Fruit fly (Drosophila melanogaster) whole organism, prepupa: ENCODE measurements around the gene arx.

ENCODE experiments used
- Blimp-1 ChIP-seq: fragments of 200-800 bp; sonication (Bioruptor generic); optimal IDR thresholded peaks from 3 replicates; lab custom pipeline; 2017; ENCODE audit warnings: missing biosample characterization, missing genetic modification characterization, mild to moderate bottlenecking, moderate library complexity, missing genetic modification reagents
- CG10631 ChIP-seq: fragments of 200-800 bp; sonication (Bioruptor generic); optimal IDR thresholded peaks from 2 replicates; lab custom pipeline; 2016; ENCODE audit warnings: missing biosample characterization, missing genetic modification characterization
- CG10669 ChIP-seq: fragments of 200-800 bp; sonication (Bioruptor generic); optimal IDR thresholded peaks from 3 replicates; lab custom pipeline; 2018; ENCODE audit warnings: missing biosample characterization, mild to moderate bottlenecking, missing genetic modification characterization, moderate library complexity
- CG11762 ChIP-seq: fragments of 200-800 bp; sonication (Bioruptor generic); optimal IDR thresholded peaks from 3 replicates; lab custom pipeline; 2016; ENCODE audit warnings: missing biosample characterization, missing genetic modification characterization; ENCODE audit not compliant: insufficient read depth
- CG11902 ChIP-seq: fragments of 200-800 bp; sonication (Bioruptor generic); optimal IDR thresholded peaks from 3 replicates; lab custom pipeline; 2016; ENCODE audit warnings: missing biosample characterization, missing genetic modification characterization
- CG15336 ChIP-seq: fragments of 200-800 bp; sonication (Bioruptor generic); IDR thresholded peaks from 2 replicates; pipeline ENCODE4 v1.3.6; 2022; ENCODE audit warnings: missing biosample characterization, missing genetic modification characterization
- CG1621 ChIP-seq: fragments of 200-800 bp; sonication (Bioruptor generic); optimal IDR thresholded peaks from 3 replicates; lab custom pipeline; 2018; ENCODE audit warnings: missing biosample characterization, mild to moderate bottlenecking, missing genetic modification characterization
- CG16779 ChIP-seq: fragments of 200-800 bp; sonication (Bioruptor generic); optimal IDR thresholded peaks from 3 replicates; lab custom pipeline; 2017; ENCODE audit warnings: missing biosample characterization, mild to moderate bottlenecking, missing genetic modification characterization
- CG3032 ChIP-seq: fragments of 200-800 bp; optimal IDR thresholded peaks from 2 replicates; lab custom pipeline; 2019; ENCODE audit warnings: missing biosample characterization, mild to moderate bottlenecking, missing genetic modification characterization, moderate library complexity
- CG32006 ChIP-seq: fragments of 200-800 bp; sonication (Bioruptor generic); optimal IDR thresholded peaks from 3 replicates; lab custom pipeline; 2017; ENCODE audit warnings: missing biosample characterization, mild to moderate bottlenecking, missing genetic modification characterization
- CG34406 ChIP-seq: fragments of 200-800 bp; sonication (Bioruptor generic); optimal IDR thresholded peaks from 3 replicates; lab custom pipeline; 2016; ENCODE audit warnings: missing biosample characterization, missing genetic modification characterization
- CG3919 ChIP-seq: fragments of 200-800 bp; sonication (Bioruptor generic); optimal IDR thresholded peaks from 3 replicates; lab custom pipeline; 2016; ENCODE audit warnings: missing biosample characterization, missing genetic modification characterization
- CG4318 ChIP-seq: fragments of 200-800 bp; sonication (Bioruptor generic); optimal IDR thresholded peaks from 3 replicates; lab custom pipeline; 2017; ENCODE audit warnings: missing biosample characterization, mild to moderate bottlenecking, missing genetic modification characterization
- CG6163 ChIP-seq: fragments of 200-800 bp; sonication (Bioruptor generic); IDR thresholded peaks from 3 replicates; pipeline ENCODE4 v1.3.6; 2022; ENCODE audit warnings: missing biosample characterization, missing genetic modification characterization
- CG6276 ChIP-seq: fragments of 200-800 bp; sonication (Bioruptor generic); optimal IDR thresholded peaks from 2 replicates; lab custom pipeline; 2017; ENCODE audit warnings: missing biosample characterization, mild to moderate bottlenecking, missing genetic modification characterization
- CG6792 ChIP-seq: fragments of 200-800 bp; sonication (Bioruptor generic); optimal IDR thresholded peaks from 3 replicates; lab custom pipeline; 2016; ENCODE audit warnings: missing biosample characterization, missing genetic modification characterization
- CG6854 ChIP-seq: fragments of 200-800 bp; sonication (Bioruptor generic); optimal IDR thresholded peaks from 2 replicates; lab custom pipeline; 2017; ENCODE audit warnings: missing biosample characterization, mild to moderate bottlenecking, missing genetic modification characterization
- CG8319 ChIP-seq: fragments of 200-800 bp; sonication (Bioruptor generic); optimal IDR thresholded peaks from 3 replicates; lab custom pipeline; 2016; ENCODE audit warnings: missing biosample characterization, missing genetic modification characterization
- CG8632 ChIP-seq: fragments of 200-800 bp; sonication (Bioruptor generic); optimal IDR thresholded peaks from 3 replicates; lab custom pipeline; 2016; ENCODE audit warnings: missing biosample characterization, missing genetic modification characterization
- Eip75B ChIP-seq: fragments of 200-800 bp; sonication (Bioruptor generic); optimal IDR thresholded peaks from 3 replicates; lab custom pipeline; 2016; ENCODE audit warnings: missing biosample characterization, missing genetic modification characterization
- Eip78C ChIP-seq: fragments of 200-800 bp; sonication (Bioruptor generic); peaks from one replicate; lab custom pipeline; 2016; ENCODE audit warnings: missing biosample characterization, missing genetic modification characterization
- Eip93F ChIP-seq: fragments of 200-800 bp; sonication (Bioruptor generic); optimal IDR thresholded peaks from 2 replicates; lab custom pipeline; 2016; ENCODE audit warnings: missing biosample characterization, mild to moderate bottlenecking, missing genetic modification characterization
- Ets21C ChIP-seq: fragments of 200-800 bp; sonication (Bioruptor generic); optimal IDR thresholded peaks from 3 replicates; lab custom pipeline; 2016; ENCODE audit warnings: missing biosample characterization, missing genetic modification characterization
- Ets96B ChIP-seq: fragments of 200-800 bp; optimal IDR thresholded peaks from 2 replicates; lab custom pipeline; 2019; ENCODE audit warnings: missing biosample characterization, mild to moderate bottlenecking, missing genetic modification characterization, moderate library complexity
- Hr38 ChIP-seq: sonication (Bioruptor generic); optimal IDR thresholded peaks from 2 replicates; lab custom pipeline; 2016; ENCODE audit warnings: missing biosample characterization, missing genetic modification characterization
- Hr39 ChIP-seq: fragments of 200-800 bp; sonication (Bioruptor generic); optimal IDR thresholded peaks from 2 replicates; lab custom pipeline; 2016; ENCODE audit warnings: missing biosample characterization, missing genetic modification characterization
- Hr4 ChIP-seq: fragments of 200-800 bp; sonication (Bioruptor generic); optimal IDR thresholded peaks from 3 replicates; lab custom pipeline; 2016; ENCODE audit warnings: missing biosample characterization, missing genetic modification characterization
- Lpt ChIP-seq: fragments of 200-800 bp; sonication (Bioruptor generic); optimal IDR thresholded peaks from 3 replicates; lab custom pipeline; 2016; ENCODE audit warnings: missing biosample characterization, missing genetic modification characterization
- OdsH ChIP-seq: fragments of 200-800 bp; sonication (Bioruptor generic); optimal IDR thresholded peaks from 3 replicates; lab custom pipeline; 2016; ENCODE audit warnings: missing biosample characterization, missing genetic modification characterization
- Smox ChIP-seq: fragments of 200-800 bp; sonication (Bioruptor generic); optimal IDR thresholded peaks from 3 replicates; lab custom pipeline; 2016; ENCODE audit warnings: missing biosample characterization, missing genetic modification characterization
- Sox102F ChIP-seq: fragments of 200-800 bp; sonication (Bioruptor generic); optimal IDR thresholded peaks from 2 replicates; lab custom pipeline; 2016; ENCODE audit warnings: missing biosample characterization, mild to moderate bottlenecking, missing genetic modification characterization
- Sox14 ChIP-seq: fragments of 200-800 bp; sonication (Bioruptor generic); optimal IDR thresholded peaks from 3 replicates; lab custom pipeline; 2016; ENCODE audit warnings: missing biosample characterization, missing genetic modification characterization
- Sox15 ChIP-seq: fragments of 200-800 bp; sonication (Bioruptor generic); optimal IDR thresholded peaks from 3 replicates; lab custom pipeline; 2016; ENCODE audit warnings: missing biosample characterization, missing genetic modification characterization
- acj6 ChIP-seq: fragments of 200-800 bp; sonication (Bioruptor generic); optimal IDR thresholded peaks from 3 replicates; lab custom pipeline; 2016; ENCODE audit warnings: missing biosample characterization, missing genetic modification characterization
- cyc ChIP-seq: fragments of 200-800 bp; sonication (Bioruptor generic); optimal IDR thresholded peaks from 3 replicates; lab custom pipeline; 2016; ENCODE audit warnings: missing biosample characterization, missing genetic modification characterization
- dsx ChIP-seq: fragments of 200-800 bp; optimal IDR thresholded peaks from 3 replicates; lab custom pipeline; 2019; ENCODE audit warnings: missing biosample characterization, mild to moderate bottlenecking, missing genetic modification characterization, moderate library complexity; ENCODE audit not compliant: poor library complexity, severe bottlenecking
- eg ChIP-seq: fragments of 200-800 bp; sonication (Bioruptor generic); IDR thresholded peaks from 3 replicates; pipeline ENCODE4 v1.3.6; 2022; ENCODE audit warnings: missing biosample characterization, missing genetic modification characterization
- esn ChIP-seq: fragments of 200-800 bp; sonication (Bioruptor generic); optimal IDR thresholded peaks from 2 replicates; lab custom pipeline; 2016; ENCODE audit warnings: missing biosample characterization, mild to moderate bottlenecking, missing genetic modification characterization, moderate library complexity
- fd59A ChIP-seq: fragments of 200-800 bp; sonication (Bioruptor generic); optimal IDR thresholded peaks from 2 replicates; lab custom pipeline; 2017; ENCODE audit warnings: missing biosample characterization, mild to moderate bottlenecking, missing genetic modification characterization, missing genetic modification reagents
- fd85E ChIP-seq: fragments of 200-800 bp; sonication (Bioruptor generic); optimal IDR thresholded peaks from 3 replicates; lab custom pipeline; 2016; ENCODE audit warnings: missing biosample characterization, missing genetic modification characterization
- fkh ChIP-seq: fragments of 200-800 bp; sonication (Bioruptor generic); optimal IDR thresholded peaks from 3 replicates; lab custom pipeline; 2017; ENCODE audit warnings: missing biosample characterization, mild to moderate bottlenecking, missing genetic modification characterization, moderate library complexity
- lz ChIP-seq: fragments of 200-800 bp; sonication (Bioruptor generic); optimal IDR thresholded peaks from 3 replicates; lab custom pipeline; 2016; ENCODE audit warnings: missing biosample characterization, missing genetic modification characterization
- pdm3 ChIP-seq: fragments of 200-800 bp; sonication (Bioruptor generic); optimal IDR thresholded peaks from 3 replicates; lab custom pipeline; 2016; ENCODE audit warnings: missing biosample characterization, missing genetic modification characterization
- salr ChIP-seq, 2 experiments: fragments of 200-800 bp; sonication (Bioruptor generic); optimal IDR thresholded peaks; 3 replicates each; lab custom pipeline; 2016 to 2018; ENCODE audit warnings: missing biosample characterization in 2 of 2, missing genetic modification characterization in 2 of 2, mild to moderate bottlenecking in 1 of 2
- spab ChIP-seq: fragments of 200-800 bp; sonication (Bioruptor generic); optimal IDR thresholded peaks from 2 replicates; lab custom pipeline; 2017; ENCODE audit warnings: missing biosample characterization, mild to moderate bottlenecking, missing genetic modification characterization, missing genetic modification reagents
- svp ChIP-seq: fragments of 200-800 bp; sonication (Bioruptor generic); peaks from one replicate; lab custom pipeline; 2016; ENCODE audit warnings: missing biosample characterization, missing genetic modification characterization
- vri ChIP-seq: fragments of 200-800 bp; sonication (Bioruptor generic); optimal IDR thresholded peaks from 3 replicates; lab custom pipeline; 2016; ENCODE audit warnings: missing biosample characterization, mild to moderate bottlenecking, missing genetic modification characterization

Gene arx

dm6 chr3L:18904772-18905601 is 3.6 kb upstream of the arx start, which contains the start of the genes CSN1b and Prp6:
Gene CSN1b (minus strand): TSS chr3L:18904930.
Gene Prp6 (plus strand): TSS chr3L:18905372.
- TF ChIP-seq Sox102F = no peak
- TF ChIP-seq dsx (GFP tag; lab: Kevin White, UChicago) = no peak
- TF ChIP-seq eg (GFP tag; lab: Robert Waterston, UW) = no peak
- no peak for TF ChIP-seq CG34406 (GFP tag; lab: Kevin White, UChicago)
- no peak for TF ChIP-seq CG3919
- TF ChIP-seq CG10669 (GFP tag; lab: Kevin White, UChicago) = no peak
- TF ChIP-seq vri (GFP tag; lab: Kevin White, UChicago) = no peak
- TF ChIP-seq esn (GFP tag; lab: Kevin White, UChicago) = no peak
- TF ChIP-seq Sox14 (GFP tag; lab: Kevin White, UChicago) = no peak
- TF ChIP-seq CG11762 = no peak
- no peak for TF ChIP-seq CG6163
- TF ChIP-seq CG8632 (GFP tag; lab: Kevin White, UChicago) = no peak
- no peak for TF ChIP-seq CG3032
- TF ChIP-seq CG1621 (tag; lab: Kevin White, UChicago) = no peak
- no peak for TF ChIP-seq CG32006 (GFP tag; lab: Kevin White, UChicago)
- TF ChIP-seq lz (GFP tag; lab: Kevin White, UChicago) = no peak
- TF ChIP-seq CG6792 (GFP tag; lab: Kevin White, UChicago) = no peak
- TF ChIP-seq Smox (GFP tag; lab: Kevin White, UChicago) = no peak
- TF ChIP-seq pdm3 (GFP tag; lab: Kevin White, UChicago) = no peak

- TF ChIP-seq CG10631 (GFP tag; lab: Kevin White, UChicago) (peak; percentile 68), Sox15 (GFP tag; lab: Kevin White, UChicago) (peak; percentile 55), Sox102F (no peak), Lpt (GFP tag; lab: Kevin White, UChicago) (no peak), CG34406 (GFP tag; lab: Kevin White, UChicago) (peak; percentile 57), fkh (no peak), CG3032 (peak; percentile 60), CG15336 (GFP tag; lab: Robert Waterston, UW) (no peak), OdsH (GFP tag; lab: Kevin White, UChicago) (no peak), Ets96B (peak; percentile 25), acj6 (GFP tag; lab: Kevin White, UChicago) (peak; percentile 52), Hr4 (GFP tag; lab: Kevin White, UChicago) (no peak), fd59A (GFP tag; lab: Kevin White, UChicago) (peak; percentile 45), Sox14 (GFP tag; lab: Kevin White, UChicago) (peak; percentile 70), Eip78C (GFP tag; lab: Kevin White, UChicago) (peak; percentile 79), CG8319 (GFP tag; lab: Kevin White, UChicago) (peak; percentile 45), salr (GFP tag; optimal IDR thresholded peaks at IDR 0.05; lab: Kevin White, UChicago) (no peak), pdm3 (GFP tag; lab: Kevin White, UChicago) (no peak), Eip75B (no peak), CG6276 (GFP tag; lab: Kevin White, UChicago) (no peak), Blimp-1 (GFP tag; lab: Kevin White, UChicago) (peak; percentile 27), CG11902 (GFP tag; lab: Kevin White, UChicago) (peak; percentile 50), CG1621 (tag; lab: Kevin White, UChicago) (no peak), CG16779 (tag; lab: Kevin White, UChicago) (no peak), eg (GFP tag; lab: Robert Waterston, UW) (peak; percentile 60; the same call in 1 of the 3 replicates), Eip93F (GFP tag; lab: Kevin White, UChicago) (no peak), CG6854 (GFP tag; lab: Kevin White, UChicago) (peak; percentile 80), Hr39 (peak; percentile 86), spab (GFP tag; lab: Kevin White, UChicago) (no peak), fd85E (GFP tag; lab: Kevin White, UChicago) (no peak), CG6163 (peak; percentile 58; the same call in 2 of the 3 replicates), cyc (GFP tag; lab: Kevin White, UChicago) (peak; percentile 63), CG4318 (GFP tag; lab: Kevin White, UChicago) (no peak), Hr38 (GFP tag; lab: Kevin White, UChicago) (no peak), CG8632 (GFP tag; lab: Kevin White, UChicago) (no peak), svp (no peak), CG6792 (GFP tag; lab: Kevin White, UChicago) (peak; percentile 50), CG10669 (GFP tag; lab: Kevin White, UChicago) (no peak), Ets21C (GFP tag; lab: Kevin White, UChicago) (peak; percentile 77)
Measured at dm6 chr3L:18898770-18899278, 2.5 kb downstream of the arx start, which contains the start of gene RpL26. Gene RpL26 (plus strand): TSS chr3L:18898875.
